Worm (Caenorhabditis elegans) whole organism, dauer: ENCODE results near the gene Y53F4B.24.
"Not testable (repeated sequence)": the region's sequence is repeated elsewhere in the genome, so short reads cannot be mapped to it uniquely, and the experiment has no call there.

ENCODE experiments used
- unc-62 ChIP-seq: sonication (generic microtip); optimal IDR thresholded peaks from 2 replicates; lab custom pipeline; 2017; ENCODE audit warnings: missing biosample characterization, missing genetic modification reagents, missing genetic modification characterization

Gene Y53F4B.24

ce11 chrII:15134332-15134731 lies at the start of gene Y53F4B.24:
TSS of gene Y53F4B.24 (minus strand) at chrII:15134432.
- TF ChIP-seq unc-62 (GFP tag; lab: Kevin White, UChicago) = no peak

ce11 chrII:15183139-15183538 lies 48.9 kb upstream of the Y53F4B.24 start, which contains the start of gene gst-34:
TSS of gene gst-34 (minus strand) at chrII:15183239.
- no peak for TF ChIP-seq unc-62 (GFP tag; lab: Kevin White, UChicago)

DNA sequence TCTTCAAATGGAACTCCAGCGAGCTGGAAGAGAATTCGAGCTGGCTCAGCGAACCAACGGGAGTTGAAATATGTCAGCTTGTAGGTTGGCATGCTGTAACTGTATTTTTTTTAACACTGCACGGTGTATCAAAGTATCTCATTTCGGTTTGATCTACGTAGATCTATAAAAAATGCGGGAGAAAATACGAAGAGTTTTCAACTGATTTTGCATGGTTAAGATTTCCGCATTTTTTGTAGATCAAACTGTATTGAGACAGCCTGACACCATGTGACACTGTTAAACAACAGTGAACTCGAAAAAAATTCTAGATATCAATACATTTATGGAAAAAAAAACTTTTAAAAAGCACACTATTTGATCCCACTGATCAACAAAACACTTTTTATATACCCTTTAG lies 44.3 kb upstream of the Y53F4B.24 start, which contains the start of gene gst-32:
Gene gst-32 (minus strand): TSS at position 101 of the 400 bp plus-strand sequence.
- TF ChIP-seq unc-62 (GFP tag; lab: Kevin White, UChicago) = no peak

- TF ChIP-seq unc-62 (GFP tag; lab: Kevin White, UChicago) = no peak
Observed at ce11 chrII:15175643-15176042, 41.4 kb upstream of the Y53F4B.24 start, which contains the start of gene Y53F4B.36. TSS of gene Y53F4B.36 (plus strand) at chrII:15175943.

DNA sequence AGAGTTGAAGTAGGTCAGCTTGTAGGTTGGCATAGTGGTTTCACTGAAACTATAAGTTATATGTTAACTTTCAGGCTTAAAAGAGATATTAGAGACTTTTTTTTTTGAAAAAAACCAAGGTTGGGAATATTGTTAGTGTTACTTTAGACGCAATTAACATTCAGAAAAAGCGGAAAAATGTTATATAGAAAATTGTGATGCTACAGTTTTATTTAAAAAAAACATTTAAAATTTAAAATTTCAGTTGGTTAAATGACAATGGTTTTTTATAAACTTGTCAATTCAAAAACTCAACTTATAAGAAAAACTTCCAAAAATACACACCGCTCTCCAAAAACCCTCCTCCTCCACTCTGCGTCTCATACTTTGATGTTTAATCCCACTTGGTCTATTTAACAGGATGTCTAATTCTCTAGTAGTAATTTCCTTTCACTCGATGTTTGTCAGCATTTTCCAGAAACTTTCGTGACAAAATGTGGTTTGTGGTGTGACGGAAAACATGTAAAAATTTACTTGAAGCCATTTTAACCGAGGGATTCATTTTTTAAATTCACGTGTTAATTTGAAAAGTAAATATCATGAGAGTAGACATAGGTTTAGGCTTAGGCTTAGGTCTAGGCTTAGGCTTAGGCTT lies 40.8 kb upstream of the Y53F4B.24 start, which contains the start of gene gst-31:
Gene gst-31 (minus strand): TSS at position 51 of the 634 bp plus-strand sequence.
- no peak for TF ChIP-seq unc-62 (GFP tag; lab: Kevin White, UChicago)

- TF ChIP-seq unc-62 (GFP tag; lab: Kevin White, UChicago) = no peak
Observed at ce11 chrII:15173174-15173573, 38.9 kb upstream of the Y53F4B.24 start.

DNA sequence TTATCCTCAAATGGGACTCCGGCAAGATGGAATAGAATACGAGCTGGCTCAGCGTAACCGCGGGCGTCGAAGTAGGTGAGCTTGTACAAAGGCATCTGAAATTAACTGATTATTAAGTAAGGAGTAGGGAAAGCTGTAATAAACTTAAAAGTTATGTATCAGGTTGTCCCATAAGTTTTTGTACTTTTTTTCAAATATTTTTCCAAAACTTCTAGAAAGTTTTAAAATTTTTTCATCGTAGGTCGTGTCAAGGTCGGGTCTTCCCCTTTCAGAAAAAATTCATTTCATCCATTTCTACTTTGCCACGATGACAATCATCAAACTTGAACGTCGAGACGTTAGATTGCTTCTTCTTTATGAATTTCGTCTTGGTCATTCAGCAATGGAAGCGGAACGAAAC lies 37.6 kb upstream of the Y53F4B.24 start, which contains the start of gene gst-39:
Gene gst-39 (minus strand): TSS at position 101 of the 400 bp plus-strand sequence.
- TF ChIP-seq unc-62 (GFP tag; lab: Kevin White, UChicago) = not testable (repeated sequence)

DNA sequence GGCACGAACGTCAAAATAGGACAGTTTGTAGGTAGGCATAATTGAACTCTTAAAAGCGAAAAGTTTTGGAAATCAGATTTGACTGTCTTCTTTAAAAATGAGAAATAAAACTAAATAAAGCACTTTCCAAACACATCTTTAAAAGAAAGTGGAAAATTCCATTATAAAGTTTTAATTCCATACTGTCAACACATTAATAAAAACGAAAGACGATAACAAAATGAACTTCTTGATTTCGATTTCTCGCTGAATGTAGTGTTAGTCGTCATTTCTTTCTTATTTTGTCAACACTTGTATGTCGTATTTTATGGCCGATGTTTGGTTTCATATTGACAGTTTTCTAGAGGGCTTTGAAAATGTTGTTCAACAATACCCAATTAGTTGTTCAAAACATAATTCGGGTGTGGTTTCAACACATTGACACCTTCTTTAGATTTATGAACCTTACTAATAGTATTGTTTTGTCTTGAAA lies 35.6 kb upstream of the Y53F4B.24 start, which contains the start of gene gst-29:
Gene gst-29 (minus strand): TSS at position 51 of the 472 bp plus-strand sequence.
- no peak for TF ChIP-seq unc-62 (GFP tag; lab: Kevin White, UChicago)

- no peak for TF ChIP-seq unc-62 (GFP tag; lab: Kevin White, UChicago)
Observed at ce11 chrII:15167340-15167739, 33.1 kb upstream of the Y53F4B.24 start, which contains the start of gene gst-28. TSS of gene gst-28 (minus strand) at chrII:15167577.

- no peak for TF ChIP-seq unc-62 (GFP tag; lab: Kevin White, UChicago)
Observed at ce11 chrII:15165681-15166235, 31.5 kb upstream of the Y53F4B.24 start, which contains the start of gene gst-27. TSS of gene gst-27 (minus strand) at chrII:15165731.

- no peak for TF ChIP-seq unc-62 (GFP tag; lab: Kevin White, UChicago)
Observed at ce11 chrII:15164453-15164852, 30.2 kb upstream of the Y53F4B.24 start, which contains the start of gene gst-26. TSS of gene gst-26 (minus strand) at chrII:15164553.

DNA sequence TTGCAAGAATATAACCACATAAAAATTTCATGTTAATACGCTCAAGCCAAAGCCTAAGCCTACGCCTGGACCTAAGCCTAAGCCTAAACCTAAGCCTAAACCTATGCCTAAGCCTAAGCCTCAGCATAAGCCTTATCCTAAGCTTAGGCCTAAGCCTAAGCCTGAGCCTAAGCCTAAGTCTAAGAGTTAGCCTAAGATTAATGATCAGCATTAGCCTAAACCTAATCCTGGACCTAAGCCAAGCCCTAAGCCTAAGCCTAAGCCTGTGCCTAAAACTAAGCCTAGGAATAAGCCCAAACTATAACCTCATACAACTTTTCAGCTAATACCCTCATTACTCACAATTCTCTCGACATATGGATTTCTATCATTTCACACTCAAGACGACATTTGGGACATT lies 24.1 kb upstream of the Y53F4B.24 start:
- TF ChIP-seq unc-62 (GFP tag; lab: Kevin White, UChicago) = no peak

- TF ChIP-seq unc-62 (GFP tag; lab: Kevin White, UChicago) = no peak
Observed at ce11 chrII:15157880-15158279, 23.6 kb upstream of the Y53F4B.24 start, which contains the start of gene ptr-20. TSS of gene ptr-20 (plus strand) at chrII:15158180.

DNA sequence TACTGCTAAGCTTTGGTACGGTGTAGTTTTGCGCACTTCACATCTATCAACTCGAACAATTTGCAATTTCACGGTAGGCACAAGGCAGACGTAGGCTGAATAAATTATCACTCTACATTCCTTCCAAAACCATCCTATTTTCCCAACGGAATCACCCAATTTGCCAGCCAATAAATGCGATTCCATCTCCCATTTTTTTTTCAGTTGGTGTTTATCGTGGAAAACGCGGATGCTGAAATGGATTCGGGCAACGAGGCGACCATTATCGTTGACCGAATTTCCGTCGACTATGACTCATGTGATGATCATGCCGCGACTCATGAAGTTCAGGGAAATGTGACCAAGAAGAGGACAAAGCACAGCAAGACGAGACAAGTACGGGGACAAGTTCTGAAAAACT lies 14.2 kb upstream of the Y53F4B.24 start:
- TF ChIP-seq unc-62 (GFP tag; lab: Kevin White, UChicago) = no peak

ce11 chrII:15145594-15145993 lies 11.4 kb upstream of the Y53F4B.24 start, which contains the start of gene Y53F4B.27:
TSS of gene Y53F4B.27 (plus strand) at chrII:15145894.
- TF ChIP-seq unc-62 (GFP tag; lab: Kevin White, UChicago) = no peak

- no peak for TF ChIP-seq unc-62 (GFP tag; lab: Kevin White, UChicago)
Observed at ce11 chrII:15143729-15144128, 9.5 kb upstream of the Y53F4B.24 start.
